Worm (Caenorhabditis elegans) whole organism, young adult: ENCODE measurements around the gene Y54G2A.77.

Source experiments
- F23B12.7 ChIP-seq: sonication (generic microtip); optimal IDR thresholded peaks from 2 replicates; lab custom pipeline; 2017; ENCODE audit warnings: missing genetic modification characterization, mild to moderate bottlenecking, missing compliant biosample characterization, antibody characterized with exemption, moderate library complexity; ENCODE audit not compliant: insufficient read depth
- F52B5.7 ChIP-seq: sonication (generic microtip); optimal IDR thresholded peaks from 2 replicates; lab custom pipeline; 2016; ENCODE audit warnings: mild to moderate bottlenecking, missing genetic modification characterization, missing compliant biosample characterization
- F55B11.4 ChIP-seq: sonication (generic microtip); optimal IDR thresholded peaks from 2 replicates; lab custom pipeline; 2016; ENCODE audit warnings: missing compliant biosample characterization, missing genetic modification characterization, borderline replicate concordance; ENCODE audit not compliant: insufficient read depth
- ama-1 ChIP-seq, 3 experiments: fragments of 150-350 bp in 1 of 3; sonication (generic microtip) in 2 of 3; optimal IDR thresholded peaks; 2 replicates each; lab custom pipeline; 2014 to 2018; ENCODE audit warnings: missing biosample characterization in 2 of 3, missing genetic modification characterization in 2 of 3, missing genetic modification reagents in 2 of 3
- atf-7 ChIP-seq: sonication (generic microtip); optimal IDR thresholded peaks from 2 replicates; lab custom pipeline; 2017; ENCODE audit warnings: mild to moderate bottlenecking, missing genetic modification characterization, missing compliant biosample characterization
- hmg-20 ChIP-seq: fragments of 200-800 bp; sonication (Bioruptor generic); IDR thresholded peaks from 2 replicates; pipeline ENCODE4 v1.3.6; 2022; ENCODE audit warnings: missing genetic modification reagents, missing genetic modification characterization, missing compliant biosample characterization
- hsf-1 ChIP-seq: fragments of 200-800 bp; sonication (Bioruptor generic); IDR thresholded peaks from 2 replicates; pipeline ENCODE4 v1.3.6; 2022; ENCODE audit warnings: missing genetic modification reagents, missing genetic modification characterization, missing compliant biosample characterization
- lsl-1 ChIP-seq: fragments of 200-800 bp; sonication (Bioruptor generic); optimal IDR thresholded peaks from 2 replicates; lab custom pipeline; 2018; ENCODE audit warnings: mild to moderate bottlenecking, missing genetic modification characterization, moderate library complexity, missing compliant biosample characterization
- nhr-27 ChIP-seq: fragments of 200-800 bp; sonication (Bioruptor generic); optimal IDR thresholded peaks from 2 replicates; lab custom pipeline; 2018; ENCODE audit warnings: mild to moderate bottlenecking, missing genetic modification characterization, moderate library complexity, missing compliant biosample characterization
- pha-4 ChIP-seq: fragments of 150-350 bp; sonication (generic microtip); optimal IDR thresholded peaks from 2 replicates; lab custom pipeline; 2014; ENCODE audit warnings: missing biosample characterization, missing genetic modification reagents, missing genetic modification characterization

ce11 chrIV:2734675-2735074, 27.8 kb upstream of the Y54G2A.77 start:
- TF ChIP-seq lsl-1 (no peak), hmg-20 (no peak), nhr-27 (tag; lab: Kevin White, UChicago) (no peak), ama-1 (optimal IDR thresholded peaks at IDR 0.05; lab: Kevin White, UChicago) (no peak), ama-1 (GFP tag; optimal IDR thresholded peaks at IDR 0.05; lab: Kevin White, UChicago) (no peak), F23B12.7 (tag; lab: Kevin White, UChicago) (no peak), F55B11.4 (tag; lab: Kevin White, UChicago) (no peak), F52B5.7 (no peak), pha-4 (tag; lab: Kevin White, UChicago) (no peak), hsf-1 (GFP tag; lab: Robert Waterston, UW) (no peak), atf-7 (tag; lab: Kevin White, UChicago) (no peak)
